Worm (Caenorhabditis elegans) whole organism, L1 larva: ENCODE results near the gene M176.16.

ENCODE experiments used
- C04F5.9 ChIP-seq: sonication (generic microtip); optimal IDR thresholded peaks from 2 replicates; lab custom pipeline; 2016; ENCODE audit warnings: missing genetic modification characterization, missing compliant biosample characterization
- aha-1 ChIP-seq: fragments of 150-350 bp; optimal IDR thresholded peaks from 2 replicates; lab custom pipeline; 2014; ENCODE audit warnings: missing biosample characterization, missing genetic modification characterization
- ama-1 ChIP-seq: fragments of 150-350 bp; optimal IDR thresholded peaks from 2 replicates; lab custom pipeline; 2014
- ceh-8 ChIP-seq: fragments of 200-800 bp; sonication (Bioruptor generic); optimal IDR thresholded peaks from 2 replicates; lab custom pipeline; 2018; ENCODE audit warnings: mild to moderate bottlenecking, missing genetic modification characterization, moderate library complexity, missing compliant biosample characterization
- ceh-82 ChIP-seq, 3 experiments: fragments of 150-350 bp in 1 of 3; sonication (generic microtip) in 2 of 3; optimal IDR thresholded peaks; 2 replicates each; lab custom pipeline; 2014 to 2017; ENCODE audit warnings: missing biosample characterization in 3 of 3, missing genetic modification characterization in 3 of 3
- ceh-90 ChIP-seq: sonication (generic microtip); optimal IDR thresholded peaks from 2 replicates; lab custom pipeline; 2016; ENCODE audit warnings: missing genetic modification characterization, missing compliant biosample characterization
- ces-1 ChIP-seq: fragments of 150-350 bp; optimal IDR thresholded peaks from 2 replicates; lab custom pipeline; 2014; ENCODE audit warnings: missing biosample characterization, missing genetic modification reagents, missing genetic modification characterization
- dpl-1 ChIP-seq, 3 experiments: fragments of 150-350 bp in 2 of 3; sonication (generic microtip) in 1 of 3; optimal IDR thresholded peaks; 2 replicates each; lab custom pipeline; 2014 to 2017; ENCODE audit warnings: missing biosample characterization in 3 of 3, missing genetic modification characterization in 3 of 3, missing genetic modification reagents in 3 of 3
- efl-1 ChIP-seq, 4 experiments: fragments of 150-350 bp; optimal IDR thresholded peaks in 3 of 4; peaks in 1 of 4; 1 replicate in 1 of 4; 2 replicates in 3 of 4; lab custom pipeline; 2014; ENCODE audit warnings: missing biosample characterization in 2 of 4, missing genetic modification characterization in 2 of 4, missing genetic modification reagents in 2 of 4
- egl-13 ChIP-seq: sonication (generic microtip); optimal IDR thresholded peaks from 2 replicates; lab custom pipeline; 2016; ENCODE audit warnings: missing genotype, missing genetic modification reagents, missing genetic modification characterization, missing compliant biosample characterization
- egl-27 ChIP-seq, 2 experiments: fragments of 150-350 bp in 1 of 2; sonication (generic microtip); optimal IDR thresholded peaks; 3 replicates each; lab custom pipeline; 2017 to 2018; ENCODE audit warnings: missing biosample characterization in 2 of 2, missing genetic modification characterization in 2 of 2, missing genetic modification reagents in 2 of 2
- ets-5 ChIP-seq: fragments of 200-800 bp; sonication (Bioruptor generic); IDR thresholded peaks from 2 replicates; pipeline ENCODE4 v1.3.6; 2022; ENCODE audit warnings: missing genetic modification characterization, missing compliant biosample characterization
- grh-1 ChIP-seq: fragments of 200-800 bp; sonication (Bioruptor generic); IDR thresholded peaks from 2 replicates; pipeline ENCODE4 v1.3.6; 2022; ENCODE audit warnings: missing genetic modification reagents, missing genetic modification characterization, missing compliant biosample characterization
- isw-1 ChIP-seq: fragments of 200-800 bp; sonication (Bioruptor generic); IDR thresholded peaks from 2 replicates; pipeline ENCODE4 v1.3.6; 2022; ENCODE audit warnings: missing genetic modification characterization, missing compliant biosample characterization
- jun-1 ChIP-seq: fragments of 150-350 bp; optimal IDR thresholded peaks from 2 replicates; lab custom pipeline; 2014; ENCODE audit warnings: missing biosample characterization, missing genetic modification reagents, missing genetic modification characterization
- lin-39 ChIP-seq: fragments of 150-350 bp; optimal IDR thresholded peaks from 2 replicates; lab custom pipeline; 2014; ENCODE audit warnings: missing biosample characterization, missing genetic modification reagents, missing genetic modification characterization
- lsy-2 ChIP-seq, 2 experiments: fragments of 150-350 bp; optimal IDR thresholded peaks; 2 replicates each; lab custom pipeline; 2014; ENCODE audit warnings: missing biosample characterization in 2 of 2, missing genetic modification characterization in 2 of 2
- mab-9 ChIP-seq: fragments of 200-800 bp; sonication (Bioruptor generic); IDR thresholded peaks from 2 replicates; pipeline ENCODE4 v1.3.6; 2022; ENCODE audit warnings: missing genetic modification reagents, missing genetic modification characterization, missing compliant biosample characterization
- mef-2 ChIP-seq: fragments of 150-350 bp; optimal IDR thresholded peaks from 2 replicates; lab custom pipeline; 2014; ENCODE audit warnings: missing biosample characterization, missing genetic modification characterization
- nhr-20 ChIP-seq: sonication (generic microtip); optimal IDR thresholded peaks from 2 replicates; lab custom pipeline; 2016; ENCODE audit warnings: mild to moderate bottlenecking, missing genetic modification characterization, missing compliant biosample characterization
- nhr-47 ChIP-seq: sonication (generic microtip); optimal IDR thresholded peaks from 2 replicates; lab custom pipeline; 2016; ENCODE audit warnings: mild to moderate bottlenecking, missing genetic modification characterization, moderate library complexity, missing compliant biosample characterization
- nhr-71 ChIP-seq: sonication (generic microtip); optimal IDR thresholded peaks from 2 replicates; lab custom pipeline; 2016; ENCODE audit warnings: mild to moderate bottlenecking, missing genetic modification characterization, moderate library complexity, missing compliant biosample characterization
- nhr-76 ChIP-seq: sonication (generic microtip); optimal IDR thresholded peaks from 2 replicates; lab custom pipeline; 2017; ENCODE audit warnings: missing biosample characterization, missing genetic modification characterization
- nhr-84 ChIP-seq: sonication (generic microtip); optimal IDR thresholded peaks from 2 replicates; lab custom pipeline; 2017; ENCODE audit warnings: missing biosample characterization, missing genetic modification characterization
- nhr-85 ChIP-seq: sonication (generic microtip); peaks from one replicate; lab custom pipeline; 2016; ENCODE audit warnings: missing genetic modification characterization, inconsistent platforms, missing compliant biosample characterization
- nhr-90 ChIP-seq: sonication (generic microtip); optimal IDR thresholded peaks from 2 replicates; lab custom pipeline; 2016; ENCODE audit warnings: mild to moderate bottlenecking, missing genetic modification characterization, missing compliant biosample characterization; ENCODE audit not compliant: poor library complexity
- pag-3 ChIP-seq: sonication (generic microtip); optimal IDR thresholded peaks from 2 replicates; lab custom pipeline; 2017; ENCODE audit warnings: missing genetic modification characterization, mild to moderate bottlenecking, missing compliant biosample characterization, antibody characterized with exemption, borderline replicate concordance; ENCODE audit not compliant: insufficient read depth
- pqm-1 ChIP-seq: sonication (generic microtip); optimal IDR thresholded peaks from 3 replicates; lab custom pipeline; 2017; ENCODE audit warnings: missing biosample characterization, missing genetic modification characterization
- snpc-4 ChIP-seq: fragments of 150-350 bp; optimal IDR thresholded peaks from 2 replicates; lab custom pipeline; 2014; ENCODE audit warnings: missing biosample characterization, missing genetic modification characterization
- xbp-1 ChIP-seq: sonication (generic microtip); optimal IDR thresholded peaks from 2 replicates; lab custom pipeline; 2016; ENCODE audit warnings: missing genetic modification characterization, missing compliant biosample characterization
- zag-1 ChIP-seq: fragments of 150-350 bp; optimal IDR thresholded peaks from 2 replicates; lab custom pipeline; 2014; ENCODE audit warnings: missing biosample characterization, missing genetic modification characterization
- ztf-11 ChIP-seq, 2 experiments: sonication (generic microtip); optimal IDR thresholded peaks; 2 replicates each; lab custom pipeline; 2016 to 2017; ENCODE audit warnings: missing genetic modification characterization in 2 of 2, missing biosample characterization in 1 of 2, missing compliant biosample characterization in 1 of 2

M176.16 gene

DNA sequence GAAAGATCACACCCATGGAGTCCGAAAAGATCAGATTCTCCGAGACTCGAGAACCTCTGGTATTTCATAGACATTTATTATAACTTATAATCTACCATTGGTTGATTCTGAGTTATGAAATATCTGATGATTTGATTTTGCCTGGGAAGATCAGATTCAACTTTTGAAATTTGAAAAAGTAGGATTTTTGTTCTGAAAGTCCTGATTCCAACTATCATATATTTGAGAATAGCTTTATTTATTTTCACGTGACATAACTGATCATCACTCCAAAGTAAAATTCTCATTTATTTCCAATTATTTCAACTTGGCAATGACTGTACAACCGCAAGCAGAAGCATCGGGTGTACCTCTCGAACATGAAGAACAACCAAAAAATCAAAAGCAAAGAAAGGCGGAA lies 18.6 kb upstream of the M176.16 start, which contains the start of gene Y51B9A.7:
Y51B9A.7 (plus strand) TSS at position 301 of the 400 bp plus-strand sequence.
- TF ChIP-seq nhr-47 (tag; lab: Kevin White, UChicago) (no peak), grh-1 (no peak), egl-27 (tag; optimal IDR thresholded peaks at IDR 0.05; lab: Kevin White, UChicago) (no peak), nhr-90 (no peak), zag-1 (tag; lab: Kevin White, UChicago) (no peak), ets-5 (GFP tag; lab: Robert Waterston, UW) (no peak), ceh-8 (no peak), ces-1 (GFP tag; lab: Kevin White, UChicago) (no peak), aha-1 (tag; lab: Kevin White, UChicago) (no peak), egl-13 (no peak), lin-39 (tag; lab: Kevin White, UChicago) (no peak), pag-3 (tag; lab: Kevin White, UChicago) (no peak), isw-1 (GFP tag; lab: Robert Waterston, UW) (no peak), ceh-82 (tag; optimal IDR thresholded peaks at IDR 0.05; lab: Kevin White, UChicago) (no peak), jun-1 (no peak), dpl-1 (GFP tag; optimal IDR thresholded peaks at IDR 0.05; lab: Kevin White, UChicago) (no peak)
- TF ChIP-seq, all 84 proteins: peak for 0

ce11 chrII:9403087-9403486 lies 15.2 kb upstream of the M176.16 start, which contains the start of gene Y51B9A.6:
TSS of gene Y51B9A.6 (minus strand) at chrII:9403187.
- TF ChIP-seq efl-1 (optimal IDR thresholded peaks at IDR 0.05; lab: Kevin White, UChicago) (no peak), efl-1 (GFP tag; optimal IDR thresholded peaks at IDR 0.05 in 1 of 2; lab: Kevin White, UChicago) (peak in 1 of 2 experiments; percentile 58), ama-1 (lab: Kevin White, UChicago) (no peak), mef-2 (tag; lab: Kevin White, UChicago) (no peak)

ce11 chrII:9403846-9404245 lies 14.5 kb upstream of the M176.16 start, which contains the start of gene Y51B9A.5:
TSS of gene Y51B9A.5 (plus strand) at chrII:9404146.
- no peak for TF ChIP-seq pqm-1 (tag; lab: Kevin White, UChicago)
- no peak for TF ChIP-seq aha-1 (tag; lab: Kevin White, UChicago)
- TF ChIP-seq ces-1 (GFP tag; lab: Kevin White, UChicago), result no peak
- TF ChIP-seq C04F5.9, result no peak
- no peak for TF ChIP-seq ceh-90 (tag; lab: Kevin White, UChicago)
- TF ChIP-seq nhr-76 (tag; lab: Kevin White, UChicago), result no peak
- no peak for TF ChIP-seq ets-5 (GFP tag; lab: Robert Waterston, UW)
- no peak for TF ChIP-seq dpl-1 (GFP tag; optimal IDR thresholded peaks at IDR 0.05; lab: Kevin White, UChicago)
- TF ChIP-seq nhr-71 (tag; lab: Kevin White, UChicago), result no peak
- TF ChIP-seq snpc-4, result no peak
- no peak for TF ChIP-seq nhr-20 (tag; lab: Kevin White, UChicago)
- no peak for TF ChIP-seq ztf-11 (tag; optimal IDR thresholded peaks at IDR 0.05; lab: Kevin White, UChicago)
- no peak for TF ChIP-seq egl-27 (tag; optimal IDR thresholded peaks at IDR 0.05; lab: Kevin White, UChicago)
- no peak for TF ChIP-seq mab-9 (GFP tag; lab: Robert Waterston, UW)
- TF ChIP-seq nhr-47 (tag; lab: Kevin White, UChicago), result no peak
- no peak for TF ChIP-seq nhr-85
- TF ChIP-seq lsy-2 (tag; optimal IDR thresholded peaks at IDR 0.05; lab: Kevin White, UChicago), result no peak
- TF ChIP-seq mef-2 (tag; lab: Kevin White, UChicago), result no peak

- no peak for TF ChIP-seq xbp-1 (tag; lab: Kevin White, UChicago)
Measured at ce11 chrII:9407020-9407419, 11.3 kb upstream of the M176.16 start, which contains the start of gene mpz-6. TSS of gene mpz-6 (minus strand) at chrII:9407120.

- TF ChIP-seq xbp-1 (tag; lab: Kevin White, UChicago), result no peak
- TF ChIP-seq nhr-84 (tag; lab: Kevin White, UChicago), result no peak
- TF ChIP-seq, all 84 proteins: peak for 0
Measured at ce11 chrII:9407469-9407868, 10.8 kb upstream of the M176.16 start, which contains the start of gene arrd-2. TSS of gene arrd-2 (plus strand) at chrII:9407769.
